Fruit fly (Drosophila melanogaster) whole organism, embryonic: ENCODE results near the gene CG12945.

ENCODE experiments used
- Adf1 ChIP-seq: fragments of 200-800 bp; sonication (Bioruptor generic); IDR thresholded peaks from 2 replicates; pipeline ENCODE4 v1.3.6; 2022; ENCODE audit warnings: missing biosample characterization, missing genetic modification characterization
- BEAF-32 ChIP-seq: fragments of 200-800 bp; sonication (Bioruptor generic); optimal IDR thresholded peaks from 3 replicates; lab custom pipeline; 2017; ENCODE audit warnings: missing biosample characterization, missing genetic modification characterization, mild to moderate bottlenecking, moderate library complexity, missing genetic modification reagents
- Blimp-1 ChIP-seq: fragments of 200-800 bp; sonication (Bioruptor generic); optimal IDR thresholded peaks from 3 replicates; lab custom pipeline; 2018; ENCODE audit warnings: missing biosample characterization, missing genetic modification characterization, mild to moderate bottlenecking, moderate library complexity, missing genetic modification reagents
- BtbVII ChIP-seq: fragments of 200-800 bp; sonication (Bioruptor generic); optimal IDR thresholded peaks from 3 replicates; lab custom pipeline; 2017; ENCODE audit warnings: missing biosample characterization, mild to moderate bottlenecking, missing genetic modification characterization
- CG10147 ChIP-seq: fragments of 200-800 bp; sonication (Bioruptor generic); optimal IDR thresholded peaks from 2 replicates; lab custom pipeline; 2019; ENCODE audit warnings: missing biosample characterization, mild to moderate bottlenecking, missing genetic modification characterization, moderate library complexity
- CG10321 ChIP-seq: fragments of 200-800 bp; sonication (Bioruptor generic); IDR thresholded peaks from 2 replicates; pipeline ENCODE4 v1.3.6; 2022; ENCODE audit warnings: missing biosample characterization, missing genetic modification characterization
- CG10366 ChIP-seq: fragments of 200-800 bp; sonication (Bioruptor generic); IDR thresholded peaks from 2 replicates; pipeline ENCODE4 v1.3.6; 2022; ENCODE audit warnings: missing biosample characterization, missing genetic modification characterization
- CG13624 ChIP-seq: fragments of 200-800 bp; sonication (Bioruptor generic); optimal IDR thresholded peaks from 2 replicates; lab custom pipeline; 2016; ENCODE audit warnings: missing biosample characterization, missing genetic modification characterization
- CG13775 ChIP-seq: fragments of 200-800 bp; sonication (Bioruptor generic); optimal IDR thresholded peaks from 3 replicates; lab custom pipeline; 2017; ENCODE audit warnings: missing biosample characterization, mild to moderate bottlenecking, missing genetic modification characterization
- CG14014 ChIP-seq: fragments of 200-800 bp; sonication (Bioruptor generic); IDR thresholded peaks from 2 replicates; pipeline ENCODE4 v1.3.6; 2022; ENCODE audit warnings: missing biosample characterization, missing genetic modification characterization
- CG14710 ChIP-seq: fragments of 200-800 bp; sonication (Bioruptor generic); optimal IDR thresholded peaks from 3 replicates; lab custom pipeline; 2019; ENCODE audit warnings: missing biosample characterization, mild to moderate bottlenecking, missing genetic modification characterization, moderate library complexity
- CG1647 ChIP-seq: fragments of 200-800 bp; sonication (Bioruptor generic); optimal IDR thresholded peaks from 3 replicates; lab custom pipeline; 2016; ENCODE audit warnings: missing biosample characterization, missing genetic modification characterization
- CG17328 ChIP-seq: fragments of 200-800 bp; sonication (Bioruptor generic); IDR thresholded peaks from 2 replicates; pipeline ENCODE4 v1.3.6; 2022; ENCODE audit warnings: missing biosample characterization, missing genetic modification characterization
- CG17385 ChIP-seq: fragments of 200-800 bp; sonication (Bioruptor generic); optimal IDR thresholded peaks from 3 replicates; lab custom pipeline; 2018; ENCODE audit warnings: missing biosample characterization, mild to moderate bottlenecking, missing genetic modification characterization
- CG1832 ChIP-seq: fragments of 200-800 bp; sonication (Bioruptor generic); optimal IDR thresholded peaks from 2 replicates; lab custom pipeline; 2017; ENCODE audit warnings: missing biosample characterization, mild to moderate bottlenecking, missing genetic modification characterization, inconsistent platforms
- CG18476 ChIP-seq: fragments of 200-800 bp; sonication (Bioruptor generic); optimal IDR thresholded peaks from 2 replicates; lab custom pipeline; 2016; ENCODE audit warnings: missing biosample characterization, mild to moderate bottlenecking, missing genetic modification characterization
- CG18599 ChIP-seq: fragments of 200-800 bp; sonication (Bioruptor generic); optimal IDR thresholded peaks from 3 replicates; lab custom pipeline; 2017; ENCODE audit warnings: missing biosample characterization, missing genetic modification characterization, mild to moderate bottlenecking, moderate library complexity, missing genetic modification reagents
- CG2712 ChIP-seq: fragments of 200-800 bp; optimal IDR thresholded peaks from 3 replicates; lab custom pipeline; 2019; ENCODE audit warnings: missing biosample characterization, mild to moderate bottlenecking, missing genetic modification characterization, moderate library complexity
- CG31388 ChIP-seq: fragments of 200-800 bp; sonication (Bioruptor generic); optimal IDR thresholded peaks from 2 replicates; lab custom pipeline; 2016; ENCODE audit warnings: missing biosample characterization, missing genetic modification characterization
- CG32767 ChIP-seq: fragments of 200-800 bp; sonication (Bioruptor generic); IDR thresholded peaks from 2 replicates; pipeline ENCODE4 v1.3.6; 2022; ENCODE audit warnings: missing biosample characterization, missing genetic modification characterization
- CG4617 ChIP-seq: fragments of 200-800 bp; sonication (Bioruptor generic); optimal IDR thresholded peaks from 3 replicates; lab custom pipeline; 2016; ENCODE audit warnings: missing biosample characterization, missing genetic modification characterization, borderline replicate concordance
- CG5953 ChIP-seq: fragments of 200-800 bp; sonication (Bioruptor generic); IDR thresholded peaks from 2 replicates; pipeline ENCODE4 v1.3.6; 2022; ENCODE audit warnings: missing biosample characterization, missing genetic modification characterization
- CG6791 ChIP-seq: fragments of 200-800 bp; sonication (Bioruptor generic); IDR thresholded peaks from 3 replicates; pipeline ENCODE4 v1.3.6; 2022; ENCODE audit warnings: missing biosample characterization, missing genetic modification characterization; ENCODE audit not compliant: partially characterized antibody
- CG8388 ChIP-seq: fragments of 200-800 bp; sonication (Bioruptor generic); optimal IDR thresholded peaks from 2 replicates; lab custom pipeline; 2019; ENCODE audit warnings: missing biosample characterization, mild to moderate bottlenecking, missing genetic modification characterization, moderate library complexity
- CG8944 ChIP-seq: fragments of 200-800 bp; sonication (Bioruptor generic); optimal IDR thresholded peaks from 3 replicates; lab custom pipeline; 2016; ENCODE audit warnings: missing biosample characterization, missing genetic modification characterization
- CG9727 ChIP-seq: fragments of 200-800 bp; sonication (Bioruptor generic); optimal IDR thresholded peaks from 3 replicates; lab custom pipeline; 2017; ENCODE audit warnings: missing biosample characterization, mild to moderate bottlenecking, missing genetic modification characterization
- Fer2 ChIP-seq: fragments of 200-800 bp; sonication (Bioruptor generic); optimal IDR thresholded peaks from 2 replicates; lab custom pipeline; 2018; ENCODE audit warnings: missing biosample characterization, mild to moderate bottlenecking, missing genetic modification characterization, moderate library complexity
- Hr78 ChIP-seq, 2 experiments: fragments of 200-800 bp in 1 of 2; fragments of >200 bp in 1 of 2; sonication (Bioruptor generic) in 1 of 2; optimal IDR thresholded peaks; 2 replicates each; lab custom pipeline; 2017 to 2019; ENCODE audit warnings: missing biosample characterization in 2 of 2, missing genetic modification characterization in 2 of 2, mild to moderate bottlenecking in 1 of 2, moderate library complexity in 1 of 2
- Meics ChIP-seq: fragments of 200-800 bp; sonication (Bioruptor generic); optimal IDR thresholded peaks from 2 replicates; lab custom pipeline; 2017; ENCODE audit warnings: missing biosample characterization, mild to moderate bottlenecking, missing genetic modification characterization
- Nf-YC ChIP-seq: fragments of 200-800 bp; optimal IDR thresholded peaks from 3 replicates; lab custom pipeline; 2019; ENCODE audit warnings: missing biosample characterization, mild to moderate bottlenecking, missing genetic modification characterization, moderate library complexity
- PHDP ChIP-seq: fragments of 200-800 bp; sonication (Bioruptor generic); optimal IDR thresholded peaks from 3 replicates; lab custom pipeline; 2018; ENCODE audit warnings: missing biosample characterization, mild to moderate bottlenecking, missing genetic modification characterization, moderate library complexity
- Sin3A ChIP-seq: fragments of >200 bp; optimal IDR thresholded peaks from 2 replicates; lab custom pipeline; 2018
- Sry-β ChIP-seq: fragments of 200-800 bp; sonication (Bioruptor generic); optimal IDR thresholded peaks from 2 replicates; lab custom pipeline; 2018; ENCODE audit warnings: missing biosample characterization, mild to moderate bottlenecking, missing genetic modification characterization, moderate library complexity
- Taf1 ChIP-seq: fragments of 200-800 bp; sonication (Bioruptor generic); IDR thresholded peaks from 2 replicates; pipeline ENCODE4 v1.3.6; 2022; ENCODE audit warnings: missing biosample characterization, missing genetic modification characterization
- Usf ChIP-seq: fragments of 200-800 bp; sonication (Bioruptor generic); optimal IDR thresholded peaks from 2 replicates; lab custom pipeline; 2017; ENCODE audit warnings: missing genotype, missing biosample characterization, missing genetic modification characterization
- amos ChIP-seq: fragments of 200-800 bp; sonication (Bioruptor generic); IDR thresholded peaks from 2 replicates; pipeline ENCODE4 v1.3.6; 2022; ENCODE audit warnings: missing biosample characterization, missing genetic modification characterization; ENCODE audit not compliant: partially characterized antibody
- da ChIP-seq: fragments of 200-800 bp; sonication (Bioruptor generic); optimal IDR thresholded peaks from 2 replicates; lab custom pipeline; 2016; ENCODE audit warnings: missing biosample characterization, missing genetic modification characterization
- fd96Cb ChIP-seq: fragments of 200-800 bp; sonication (Bioruptor generic); optimal IDR thresholded peaks from 2 replicates; lab custom pipeline; 2018; ENCODE audit warnings: missing biosample characterization, mild to moderate bottlenecking, missing genetic modification characterization, moderate library complexity
- hth ChIP-seq: fragments of >200 bp; optimal IDR thresholded peaks from 2 replicates; lab custom pipeline; 2017; ENCODE audit warnings: inconsistent platforms
- jumu ChIP-seq: fragments of 200-800 bp; sonication (Bioruptor generic); optimal IDR thresholded peaks from 3 replicates; lab custom pipeline; 2016; ENCODE audit warnings: missing biosample characterization, missing genetic modification characterization
- nom ChIP-seq: fragments of 200-800 bp; sonication (Bioruptor generic); optimal IDR thresholded peaks from 2 replicates; lab custom pipeline; 2017; ENCODE audit warnings: missing biosample characterization, missing genetic modification characterization, mild to moderate bottlenecking, moderate library complexity, missing genetic modification reagents
- onecut ChIP-seq: fragments of 200-800 bp; sonication (Bioruptor generic); IDR thresholded peaks from 2 replicates; pipeline ENCODE4 v1.3.6; 2022; ENCODE audit warnings: missing biosample characterization, missing genetic modification characterization
- pan ChIP-seq, 4 experiments: fragments of >200 bp in 3 of 4; fragments of 200-800 bp in 1 of 4; sonication (Bioruptor generic) in 1 of 4; optimal IDR thresholded peaks in 3 of 4; IDR thresholded peaks in 1 of 4; 2 replicates each; pipeline versions ENCODE4 v1.3.6 to Lab custom; 2017 to 2022; ENCODE audit warnings: missing biosample characterization in 2 of 4, missing genetic modification characterization in 2 of 4, mixed read lengths in 1 of 4
- pum ChIP-seq: fragments of 200-800 bp; sonication (Bioruptor generic); optimal IDR thresholded peaks from 2 replicates; lab custom pipeline; 2016; ENCODE audit warnings: missing biosample characterization, missing genetic modification characterization
- repo ChIP-seq: fragments of 200-800 bp; sonication (Bioruptor generic); optimal IDR thresholded peaks from 2 replicates; lab custom pipeline; 2016; ENCODE audit warnings: missing biosample characterization, missing genetic modification characterization
- tio ChIP-seq: fragments of 200-800 bp; sonication (Bioruptor generic); optimal IDR thresholded peaks from 2 replicates; lab custom pipeline; 2017; ENCODE audit warnings: missing biosample characterization, missing genetic modification characterization, inconsistent platforms
- tup ChIP-seq: fragments of 200-800 bp; sonication (Bioruptor generic); optimal IDR thresholded peaks from 2 replicates; lab custom pipeline; 2016; ENCODE audit warnings: missing biosample characterization, mild to moderate bottlenecking, missing genetic modification characterization, moderate library complexity
- twi ChIP-seq: fragments of 200-800 bp; optimal IDR thresholded peaks from 2 replicates; lab custom pipeline; 2019; ENCODE audit warnings: missing biosample characterization, mild to moderate bottlenecking, missing genetic modification characterization, moderate library complexity
- vvl ChIP-seq: fragments of 200-800 bp; sonication (Bioruptor generic); IDR thresholded peaks from 2 replicates; pipeline ENCODE4 v1.3.6; 2022; ENCODE audit warnings: missing biosample characterization, missing genetic modification characterization

The CG12945 gene

DNA sequence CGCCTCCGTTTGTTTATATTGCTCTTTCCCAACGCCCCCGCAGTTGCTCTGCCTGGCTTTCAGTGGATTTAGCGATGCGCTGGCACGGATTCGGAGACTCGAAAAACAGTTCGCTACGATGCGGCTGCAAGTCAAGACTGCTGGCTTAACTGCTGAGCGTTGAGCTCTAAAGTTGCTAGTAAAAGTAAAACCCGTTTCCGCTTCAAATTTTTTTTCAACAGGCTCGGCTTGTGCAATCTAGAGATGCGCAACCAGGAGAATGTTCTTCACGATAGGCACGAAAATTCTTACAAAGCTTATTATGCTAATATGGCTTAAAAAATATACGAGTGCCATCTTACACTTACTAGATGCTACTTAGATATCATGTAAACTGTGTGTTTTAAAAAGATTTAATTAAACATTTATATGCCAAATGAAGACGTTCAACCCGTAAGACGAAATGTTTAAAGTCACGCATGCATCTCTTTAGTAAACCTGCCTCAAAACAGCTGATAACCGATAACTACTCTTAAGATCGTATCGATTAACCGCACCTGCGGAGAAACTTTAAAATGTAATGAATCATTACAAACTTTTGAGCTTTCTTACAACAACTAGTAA is 43.6 kb downstream of the CG12945 start, which contains the start of gene CG12948 (continued):
- TF ChIP-seq CG2712 (no peak), Usf (no peak), twi (tag; lab: Kevin White, UChicago) (peak; percentile 16), tio (GFP tag; lab: Kevin White, UChicago) (no peak), CG17328 (no peak), repo (GFP tag; lab: Kevin White, UChicago) (no peak), nom (GFP tag; lab: Kevin White, UChicago) (peak; percentile 65), BEAF-32 (GFP tag; lab: Kevin White, UChicago) (peak; percentile 89), CG6791 (GFP tag; lab: Robert Waterston, UW) (peak; percentile 72), PHDP (tag; lab: Kevin White, UChicago) (peak; percentile 64), CG14014 (GFP tag; lab: Robert Waterston, UW) (peak; percentile 53), CG8388 (GFP tag; lab: Kevin White, UChicago) (peak; percentile 31), tup (GFP tag; lab: Kevin White, UChicago) (no peak), BtbVII (GFP tag; lab: Kevin White, UChicago) (peak; percentile 32), Fer2 (tag; lab: Kevin White, UChicago) (peak; percentile 55), fd96Cb (tag; lab: Kevin White, UChicago) (peak; percentile 3), CG9727 (peak; percentile 61), Adf1 (GFP tag; lab: Robert Waterston, UW) (peak; percentile 26; the same call in 1 of the 2 replicates), CG17385 (GFP tag; lab: Kevin White, UChicago) (peak; percentile 56), CG14710 (tag; lab: Kevin White, UChicago) (peak; percentile 48), jumu (GFP tag; lab: Kevin White, UChicago) (peak; percentile 10), CG5953 (GFP tag; lab: Robert Waterston, UW) (no peak), hth (no peak), Sin3A (lab: Kevin White, UChicago) (peak; percentile 55), Meics (GFP tag; lab: Kevin White, UChicago) (no peak), CG10366 (peak; percentile 11; the same call in 1 of the 2 replicates), Blimp-1 (no peak), CG1647 (no peak), Nf-YC (tag; lab: Kevin White, UChicago) (no peak), pum (GFP tag; lab: Kevin White, UChicago) (peak; percentile 16), Sry-β (peak; percentile 90), CG10147 (GFP tag; lab: Kevin White, UChicago) (no peak), CG18476 (GFP tag; lab: Kevin White, UChicago) (no peak), CG13624 (peak; percentile 66), Hr78 (GFP tag; optimal IDR thresholded peaks at IDR 0.05; lab: Kevin White, UChicago) (no peak), Taf1 (GFP tag; lab: Robert Waterston, UW) (0 out of 2 replicates have a peak, but pooled peaks have one; percentile 15), CG8944 (GFP tag; lab: Kevin White, UChicago) (peak; percentile 21), pan (optimal IDR thresholded peaks at IDR 0.05; lab: Kevin White, UChicago) (no peak), pan (GFP tag; optimal IDR thresholded peaks at IDR 0.05 in 1 of 2, IDR thresholded peaks at IDR 0.05 in 1 of 2) (no peak), vvl (GFP tag; lab: Robert Waterston, UW) (peak; percentile 69), CG10321 (GFP tag; lab: Robert Waterston, UW) (no peak), CG32767 (GFP tag; lab: Robert Waterston, UW) (no peak), CG18599 (GFP tag; lab: Kevin White, UChicago) (no peak), onecut (GFP tag; lab: Robert Waterston, UW) (0 out of 2 replicates have a peak, but pooled peaks have one; percentile 19), CG31388 (GFP tag; lab: Kevin White, UChicago) (no peak), amos (GFP tag; lab: Robert Waterston, UW) (peak; percentile 77), da (no peak), CG4617 (GFP tag; lab: Kevin White, UChicago) (no peak), CG1832 (GFP tag; lab: Kevin White, UChicago) (no peak), CG13775 (GFP tag; lab: Kevin White, UChicago) (peak; percentile 57)
